Worm (Caenorhabditis elegans) whole organism, young adult: ENCODE results near the gene sdz-15.

Source experiments
- B0019.2 ChIP-seq: fragments of 200-800 bp; sonication (Bioruptor generic); conservative IDR thresholded peaks from 2 replicates; pipeline ENCODE4 v1.3.6; 2022; ENCODE audit warnings: missing genetic modification reagents, missing genetic modification characterization, missing compliant biosample characterization
- B0336.3 ChIP-seq: fragments of 200-800 bp; sonication (Bioruptor generic); IDR thresholded peaks from 2 replicates; pipeline ENCODE4 v1.3.6; 2022; ENCODE audit warnings: missing genetic modification characterization, missing compliant biosample characterization
- C17E4.6 ChIP-seq: fragments of 200-800 bp; sonication (Bioruptor generic); IDR thresholded peaks from 2 replicates; pipeline ENCODE4 v1.3.6; 2022; ENCODE audit warnings: missing genetic modification reagents, missing genetic modification characterization, missing compliant biosample characterization
- F37B4.10 ChIP-seq: fragments of 200-800 bp; sonication (Bioruptor generic); IDR thresholded peaks from 2 replicates; pipeline ENCODE4 v1.3.6; 2022; ENCODE audit warnings: missing genetic modification characterization, missing compliant biosample characterization
- F55B11.4 ChIP-seq: sonication (generic microtip); optimal IDR thresholded peaks from 2 replicates; lab custom pipeline; 2016; ENCODE audit warnings: missing compliant biosample characterization, missing genetic modification characterization, borderline replicate concordance; ENCODE audit not compliant: insufficient read depth
- F57A8.1 ChIP-seq: fragments of 200-800 bp; sonication (Bioruptor generic); optimal IDR thresholded peaks from 2 replicates; lab custom pipeline; 2018; ENCODE audit warnings: mild to moderate bottlenecking, missing genetic modification characterization, moderate library complexity, missing compliant biosample characterization
- T07F8.4 ChIP-seq: sonication (generic microtip); optimal IDR thresholded peaks from 2 replicates; lab custom pipeline; 2016; ENCODE audit warnings: mild to moderate bottlenecking, missing genetic modification characterization, moderate library complexity, missing compliant biosample characterization
- ZK185.1 ChIP-seq: sonication (generic microtip); optimal IDR thresholded peaks from 2 replicates; lab custom pipeline; 2016; ENCODE audit warnings: mild to moderate bottlenecking, missing genetic modification characterization, missing compliant biosample characterization; ENCODE audit not compliant: poor library complexity, severe bottlenecking
- atf-7 ChIP-seq: sonication (generic microtip); optimal IDR thresholded peaks from 2 replicates; lab custom pipeline; 2017; ENCODE audit warnings: mild to moderate bottlenecking, missing genetic modification characterization, missing compliant biosample characterization
- attf-5 ChIP-seq: fragments of 200-800 bp; sonication (Bioruptor generic); optimal IDR thresholded peaks from 2 replicates; lab custom pipeline; 2018; ENCODE audit warnings: mild to moderate bottlenecking, missing genetic modification characterization, missing compliant biosample characterization
- attf-6 ChIP-seq: fragments of 200-800 bp; sonication (Bioruptor generic); IDR thresholded peaks from 2 replicates; pipeline ENCODE4 v1.3.6; 2022; ENCODE audit warnings: missing genetic modification reagents, missing genetic modification characterization, missing compliant biosample characterization
- bed-1 ChIP-seq: fragments of 200-800 bp; sonication (Bioruptor generic); IDR thresholded peaks from 2 replicates; pipeline ENCODE4 v1.3.6; 2022; ENCODE audit warnings: missing genetic modification reagents, missing genetic modification characterization, missing compliant biosample characterization
- ceh-58 ChIP-seq: fragments of 200-800 bp; sonication (Bioruptor generic); IDR thresholded peaks from 2 replicates; pipeline ENCODE4 v1.3.6; 2022; ENCODE audit warnings: missing genetic modification characterization, missing compliant biosample characterization
- dpl-1 ChIP-seq: fragments of 150-350 bp; optimal IDR thresholded peaks from 2 replicates; lab custom pipeline; 2014; ENCODE audit warnings: missing biosample characterization, missing genetic modification reagents, missing genetic modification characterization
- egl-18 ChIP-seq: fragments of 200-800 bp; sonication (Bioruptor generic); IDR thresholded peaks from 2 replicates; pipeline ENCODE4 v1.3.6; 2022; ENCODE audit warnings: missing genetic modification reagents, missing genetic modification characterization, missing compliant biosample characterization
- egrh-3 ChIP-seq: fragments of 200-800 bp; sonication (Bioruptor generic); IDR thresholded peaks from 2 replicates; pipeline ENCODE4 v1.3.6; 2022; ENCODE audit warnings: missing genetic modification reagents, missing genetic modification characterization, missing compliant biosample characterization
- hrde-1 ChIP-seq: sonication (generic microtip); optimal IDR thresholded peaks from 2 replicates; lab custom pipeline; 2016; ENCODE audit warnings: missing genetic modification characterization, mild to moderate bottlenecking, missing compliant biosample characterization, moderate library complexity, missing genotype, missing genetic modification reagents, borderline replicate concordance
- lag-1 ChIP-seq: fragments of 200-800 bp; sonication (Bioruptor generic); IDR thresholded peaks from 2 replicates; pipeline ENCODE4 v1.3.6; 2022; ENCODE audit warnings: missing genetic modification reagents, missing genetic modification characterization, missing compliant biosample characterization
- let-526 ChIP-seq: fragments of 200-800 bp; sonication (Bioruptor generic); IDR thresholded peaks from 2 replicates; pipeline ENCODE4 v1.3.6; 2022; ENCODE audit warnings: missing genetic modification reagents, missing genetic modification characterization, missing compliant biosample characterization
- lin-26 ChIP-seq: fragments of 200-800 bp; sonication (Bioruptor generic); IDR thresholded peaks from 2 replicates; pipeline ENCODE4 v1.3.6; 2022; ENCODE audit warnings: missing genetic modification reagents, missing genetic modification characterization, missing compliant biosample characterization
- lin-35 ChIP-seq, 3 experiments: fragments of 150-350 bp in 2 of 3; sonication (generic microtip) in 1 of 3; optimal IDR thresholded peaks; 2 replicates each; lab custom pipeline; 2014 to 2018; ENCODE audit warnings: missing biosample characterization in 3 of 3, missing genetic modification characterization in 3 of 3, missing genetic modification reagents in 3 of 3
- lin-40 ChIP-seq: sonication (generic microtip); optimal IDR thresholded peaks from 2 replicates; lab custom pipeline; 2016; ENCODE audit warnings: missing genetic modification characterization, mild to moderate bottlenecking, missing compliant biosample characterization, missing genotype, missing genetic modification reagents
- lin-54 ChIP-seq: fragments of 200-800 bp; sonication (Bioruptor generic); optimal IDR thresholded peaks from 2 replicates; lab custom pipeline; 2018; ENCODE audit warnings: mild to moderate bottlenecking, missing genetic modification characterization, missing compliant biosample characterization
- madf-3 ChIP-seq: fragments of 200-800 bp; sonication (Bioruptor generic); IDR thresholded peaks from 2 replicates; pipeline ENCODE4 v1.3.6; 2022; ENCODE audit warnings: missing genetic modification reagents, missing genetic modification characterization, missing compliant biosample characterization
- madf-6 ChIP-seq: fragments of 200-800 bp; sonication (Bioruptor generic); IDR thresholded peaks from 2 replicates; pipeline ENCODE4 v1.3.6; 2022; ENCODE audit warnings: missing genetic modification reagents, missing genetic modification characterization, missing compliant biosample characterization
- mcd-1 ChIP-seq: fragments of 200-800 bp; sonication (Bioruptor generic); IDR thresholded peaks from 2 replicates; pipeline ENCODE4 v1.3.6; 2022; ENCODE audit warnings: missing genetic modification reagents, missing genetic modification characterization, missing compliant biosample characterization
- mxl-1 ChIP-seq: sonication (generic microtip); optimal IDR thresholded peaks from 2 replicates; lab custom pipeline; 2016; ENCODE audit warnings: missing genetic modification characterization, missing compliant biosample characterization
- nhr-27 ChIP-seq: fragments of 200-800 bp; sonication (Bioruptor generic); optimal IDR thresholded peaks from 2 replicates; lab custom pipeline; 2018; ENCODE audit warnings: mild to moderate bottlenecking, missing genetic modification characterization, moderate library complexity, missing compliant biosample characterization
- nhr-90 ChIP-seq: sonication (generic microtip); optimal IDR thresholded peaks from 2 replicates; lab custom pipeline; 2016; ENCODE audit warnings: missing genotype, mild to moderate bottlenecking, missing genetic modification characterization, missing compliant biosample characterization
- pbrm-1 ChIP-seq: fragments of 200-800 bp; sonication (Bioruptor generic); IDR thresholded peaks from 2 replicates; pipeline ENCODE4 v1.3.6; 2022; ENCODE audit warnings: missing genetic modification reagents, missing genetic modification characterization, missing compliant biosample characterization
- repo-1 ChIP-seq: sonication (generic microtip); optimal IDR thresholded peaks from 2 replicates; lab custom pipeline; 2017; ENCODE audit warnings: mild to moderate bottlenecking, missing genetic modification characterization, missing compliant biosample characterization
- snpc-3.4 ChIP-seq: sonication (generic microtip); optimal IDR thresholded peaks from 2 replicates; lab custom pipeline; 2017; ENCODE audit warnings: missing genetic modification characterization, mild to moderate bottlenecking, missing compliant biosample characterization, antibody characterized with exemption, moderate library complexity, missing genotype, missing genetic modification reagents
- somi-1 ChIP-seq: fragments of 200-800 bp; sonication (Bioruptor generic); optimal IDR thresholded peaks from 2 replicates; lab custom pipeline; 2018; ENCODE audit warnings: mild to moderate bottlenecking, missing genetic modification characterization, missing compliant biosample characterization
- zim-3 ChIP-seq: sonication (generic microtip); optimal IDR thresholded peaks from 2 replicates; lab custom pipeline; 2017; ENCODE audit warnings: mild to moderate bottlenecking, missing genetic modification characterization, moderate library complexity, missing compliant biosample characterization
- ztf-22 ChIP-seq: fragments of 200-800 bp; sonication (Bioruptor generic); optimal IDR thresholded peaks from 2 replicates; lab custom pipeline; 2018; ENCODE audit warnings: mild to moderate bottlenecking, missing genetic modification characterization, moderate library complexity, missing compliant biosample characterization
- ztf-26 ChIP-seq: sonication (generic microtip); optimal IDR thresholded peaks from 2 replicates; lab custom pipeline; 2017; ENCODE audit warnings: missing genetic modification characterization, missing compliant biosample characterization
- ztf-28 ChIP-seq: fragments of 200-800 bp; sonication (Bioruptor generic); IDR thresholded peaks from 2 replicates; pipeline ENCODE4 v1.3.6; 2022; ENCODE audit warnings: missing genetic modification reagents, missing genetic modification characterization, missing compliant biosample characterization
- ztf-6 ChIP-seq: fragments of 200-800 bp; sonication (Bioruptor generic); IDR thresholded peaks from 2 replicates; pipeline ENCODE4 v1.3.6; 2022; ENCODE audit warnings: missing genetic modification reagents, missing genetic modification characterization, missing compliant biosample characterization

Gene sdz-15

DNA sequence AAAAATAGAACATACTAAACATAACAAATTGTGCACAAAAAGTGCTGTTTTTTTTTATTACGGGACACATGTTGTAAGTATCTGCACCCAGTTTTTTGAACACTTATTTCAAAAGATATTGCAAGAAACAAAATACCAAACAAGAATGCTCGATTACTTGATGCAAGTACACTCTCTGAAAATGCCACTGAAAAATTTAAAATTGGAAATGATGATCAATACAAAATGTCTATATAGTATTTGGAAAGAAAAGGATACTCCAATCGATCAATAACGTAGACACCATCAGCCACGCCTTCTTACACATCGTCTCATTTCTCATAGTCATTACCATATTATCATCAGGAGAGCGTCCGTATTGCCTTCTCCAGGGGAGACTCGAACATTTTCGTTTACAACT lies at the start of gene sdz-15:
TSS of gene sdz-15 (plus strand) at position 301 of the 400 bp plus-strand sequence.
- TF ChIP-seq madf-3 (GFP tag; lab: Robert Waterston, UW) (no peak), ceh-58 (GFP tag; lab: Robert Waterston, UW) (no peak), C17E4.6 (GFP tag; lab: Robert Waterston, UW) (no peak), lin-54 (GFP tag; lab: Kevin White, UChicago) (no peak), ZK185.1 (tag; lab: Kevin White, UChicago) (no peak), nhr-27 (tag; lab: Kevin White, UChicago) (no peak), somi-1 (GFP tag; lab: Kevin White, UChicago) (no peak), dpl-1 (no peak), attf-5 (GFP tag; lab: Kevin White, UChicago) (no peak), nhr-90 (tag; lab: Kevin White, UChicago) (no peak), F37B4.10 (no peak), ztf-6 (no peak), madf-6 (GFP tag; lab: Robert Waterston, UW) (no peak), ztf-22 (GFP tag; lab: Kevin White, UChicago) (no peak)

DNA sequence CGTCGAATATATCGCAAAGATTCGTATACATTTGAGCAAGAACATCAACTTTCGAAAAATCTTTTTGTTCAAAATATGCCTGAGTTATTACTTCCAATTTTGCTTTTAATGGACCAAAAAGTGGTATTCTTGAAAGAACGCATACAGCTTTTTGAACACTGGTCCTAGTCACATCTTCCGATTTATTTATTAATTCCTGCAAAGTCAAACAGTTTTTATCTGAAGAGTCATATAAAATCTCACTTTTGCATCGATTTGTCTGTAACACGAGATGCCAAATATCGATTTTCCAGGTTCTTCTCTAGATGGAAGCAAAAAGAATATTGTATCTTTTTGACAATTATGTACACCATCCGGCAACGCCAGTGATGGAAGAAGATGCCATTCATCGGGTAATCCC lies 48.4 kb upstream of the sdz-15 start:
- TF ChIP-seq repo-1 (tag; lab: Kevin White, UChicago) = peak; percentile 46
- TF ChIP-seq F55B11.4 (tag; lab: Kevin White, UChicago) = no peak
- TF ChIP-seq B0019.2 (GFP tag; lab: Robert Waterston, UW) = no peak
- TF ChIP-seq attf-6 (GFP tag; lab: Robert Waterston, UW) = 0 out of 2 replicates have a peak, but pooled peaks have one; percentile 30

DNA sequence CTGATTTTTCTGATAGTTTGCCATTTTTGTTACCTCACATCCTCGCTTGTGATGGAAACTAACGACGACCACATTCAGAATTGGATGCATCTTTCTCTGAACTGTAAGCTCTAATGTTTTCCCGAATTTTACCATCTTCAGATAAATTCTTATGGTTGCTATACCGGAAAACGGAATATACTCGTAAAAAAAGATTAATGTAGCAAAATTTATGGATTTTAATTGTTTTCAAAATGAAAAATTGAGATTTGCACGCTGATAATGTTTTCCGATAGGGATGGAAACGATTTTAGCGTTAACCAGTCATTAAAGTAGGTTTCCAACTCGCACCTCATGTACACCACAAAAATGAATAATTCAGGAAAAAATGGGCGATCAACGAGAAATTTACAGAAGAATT lies 47.7 kb upstream of the sdz-15 start, which contains the start of gene T26A5.6:
TSS of gene T26A5.6 (minus strand) at position 101 of the 400 bp plus-strand sequence.
- TF ChIP-seq lin-35 (GFP tag; optimal IDR thresholded peaks at IDR 0.05; lab: Kevin White, UChicago) (no peak), zim-3 (no peak), hrde-1 (tag; lab: Kevin White, UChicago) (no peak), ztf-28 (GFP tag; lab: Robert Waterston, UW) (no peak), ztf-6 (no peak)

DNA sequence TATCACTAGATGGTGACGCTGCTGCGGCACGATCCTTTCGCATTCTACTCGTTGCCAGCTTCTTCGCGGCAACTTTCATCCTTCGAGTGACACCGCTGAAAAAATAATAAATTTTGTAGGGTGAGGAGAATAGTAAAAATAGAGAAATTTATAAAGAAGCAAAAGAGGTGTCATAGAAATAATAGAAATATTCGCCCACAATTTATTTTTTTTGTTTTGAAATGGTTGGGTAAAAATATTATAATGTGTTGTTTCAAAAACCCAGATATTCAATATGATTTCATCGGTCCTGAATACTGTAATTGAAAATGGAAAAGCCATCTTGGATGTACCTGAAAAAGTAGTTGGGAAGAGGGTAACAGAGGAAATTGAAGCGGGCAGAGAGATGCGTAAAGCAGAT lies 46.0 kb upstream of the sdz-15 start, which contains the start of gene set-1:
TSS of gene set-1 (minus strand) at position 101 of the 400 bp plus-strand sequence.
- TF ChIP-seq hrde-1 (tag; lab: Kevin White, UChicago) = no peak
- no peak for TF ChIP-seq nhr-90 (tag; lab: Kevin White, UChicago)
- no peak for TF ChIP-seq snpc-3.4 (tag; lab: Kevin White, UChicago)

DNA sequence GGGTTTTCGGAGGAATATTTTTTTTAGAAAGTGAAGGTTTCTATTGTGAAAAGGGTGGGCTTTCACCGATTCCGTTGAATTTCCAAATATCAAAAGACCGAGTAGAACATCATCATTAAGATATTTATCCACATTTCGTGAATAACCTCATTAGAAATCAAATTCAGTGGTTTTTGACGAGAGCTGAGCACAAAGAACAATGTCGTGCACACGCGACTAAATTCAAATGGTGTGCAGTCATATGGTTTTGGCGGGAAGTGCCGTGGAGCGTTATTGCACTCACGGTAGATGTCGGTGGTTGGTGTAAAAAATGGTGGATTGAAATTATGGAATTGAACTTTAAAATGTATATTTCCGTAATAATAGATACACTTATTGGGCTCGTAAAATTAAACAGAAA lies 45.6 kb upstream of the sdz-15 start:
- no peak for TF ChIP-seq mxl-1 (tag; lab: Kevin White, UChicago)
- peak; percentile 33; the same call in 1 of the 2 replicates for TF ChIP-seq mcd-1 (GFP tag; lab: Robert Waterston, UW)
- peak; percentile 22 for TF ChIP-seq lin-54 (GFP tag; lab: Kevin White, UChicago)
- 0 out of 2 replicates have a peak, but pooled peaks have one; percentile 34 for TF ChIP-seq madf-6 (GFP tag; lab: Robert Waterston, UW)
- TF ChIP-seq bed-1 = no peak

DNA sequence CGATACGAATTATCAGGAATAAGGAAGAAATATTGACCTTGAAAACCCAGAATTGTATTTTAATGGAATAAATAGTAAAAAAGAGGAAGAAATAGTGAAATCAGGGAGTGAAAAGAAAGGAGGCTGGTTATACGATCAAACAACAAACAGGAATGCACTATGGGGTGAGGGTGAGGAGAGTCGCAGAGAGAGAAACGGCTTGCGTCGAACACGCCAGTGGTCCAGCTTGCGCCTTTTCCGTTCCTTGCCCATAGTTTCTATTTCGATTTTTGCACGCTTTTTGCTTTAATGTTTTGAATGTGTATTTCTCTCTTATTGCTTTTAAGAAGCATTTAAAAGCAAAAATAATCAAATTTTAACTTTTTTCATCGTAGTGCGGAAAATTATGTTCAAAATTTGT lies 44.6 kb upstream of the sdz-15 start:
- TF ChIP-seq ztf-26 (no peak), ceh-58 (GFP tag; lab: Robert Waterston, UW) (no peak), lag-1 (no peak), bed-1 (no peak), T07F8.4 (tag; lab: Kevin White, UChicago) (no peak), egl-18 (GFP tag; lab: Robert Waterston, UW) (no peak), lin-35 (GFP tag; optimal IDR thresholded peaks at IDR 0.05; lab: Kevin White, UChicago) (peak in 1 of 3 experiments; percentile 86), attf-5 (GFP tag; lab: Kevin White, UChicago) (peak; percentile 98), let-526 (GFP tag; lab: Robert Waterston, UW) (no peak), atf-7 (no peak), egrh-3 (GFP tag; lab: Robert Waterston, UW) (peak; percentile 43; the same call in 1 of the 2 replicates), lin-26 (GFP tag; lab: Robert Waterston, UW) (peak; percentile 17; the same call in 1 of the 2 replicates), lin-40 (peak; percentile 52), somi-1 (GFP tag; lab: Kevin White, UChicago) (peak; percentile 9), B0336.3 (peak; percentile 62), pbrm-1 (peak; percentile 76), F57A8.1 (GFP tag; lab: Kevin White, UChicago) (no peak)
